Fruit fly (Drosophila melanogaster): Measurements from ENCODE around the gene CG12402.

The CG12402 gene

DNA sequence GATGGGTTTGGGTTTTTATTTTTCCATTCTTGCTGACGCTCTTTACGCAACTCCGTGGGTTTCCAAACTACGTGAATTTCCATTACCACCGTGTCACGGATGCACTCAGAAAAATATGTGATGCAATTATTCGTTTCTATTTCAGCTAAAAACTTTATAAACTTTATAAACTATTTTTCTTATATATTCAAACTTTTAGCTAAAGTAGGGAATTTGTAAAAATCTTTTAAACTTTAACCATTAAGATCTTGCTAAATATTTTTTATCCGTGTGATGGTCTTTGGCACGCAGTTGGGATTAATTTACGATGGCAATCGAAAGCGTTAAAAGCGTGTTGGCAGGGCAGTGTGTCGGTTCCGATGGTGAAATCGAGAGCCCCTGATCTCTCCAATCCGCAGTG, 12.7 kb downstream of the CG12402 start (continued):
- TF ChIP-seq CG13624 (GFP tag; optimal IDR thresholded peaks at IDR 0.05) = no peak
- no peak for TF ChIP-seq CG15073 (GFP tag; optimal IDR thresholded peaks at IDR 0.05)
- TF ChIP-seq Lim3 (GFP tag; IDR thresholded peaks at IDR 0.05) = no peak
- peak in 1 of 2 experiments; percentile 42 for TF ChIP-seq Eip74EF (GFP tag; optimal IDR thresholded peaks at IDR 0.05)
- peak; percentile 54 for TF ChIP-seq cwo (GFP tag; optimal IDR thresholded peaks at IDR 0.05)
- TF ChIP-seq CG9932 (GFP tag; IDR thresholded peaks at IDR 0.05) = no peak
- TF ChIP-seq CG7839 (tag; optimal IDR thresholded peaks at IDR 0.05) = peak; percentile 54
- TF ChIP-seq Asciz (GFP tag; optimal IDR thresholded peaks at IDR 0.05) = peak; percentile 46
- peak; percentile 44 for TF ChIP-seq gsb-n (tag; optimal IDR thresholded peaks at IDR 0.05)
- TF ChIP-seq pb (GFP tag; optimal IDR thresholded peaks at IDR 0.05) = no peak
- TF ChIP-seq Bteb2 (GFP tag; optimal IDR thresholded peaks at IDR 0.05) = no peak
- TF ChIP-seq knrl (GFP tag; IDR thresholded peaks at IDR 0.05; ENCODE audit: partially characterized antibody) = no peak
- TF ChIP-seq CG17385 (GFP tag; optimal IDR thresholded peaks at IDR 0.05) = peak; percentile 60
- TF ChIP-seq Camta (GFP tag; optimal IDR thresholded peaks at IDR 0.05) = no peak
- TF ChIP-seq repo (GFP tag; optimal IDR thresholded peaks at IDR 0.05) = no peak
- TF ChIP-seq ERR (GFP tag; optimal IDR thresholded peaks at IDR 0.05) = no peak
- no peak for TF ChIP-seq CG9797 (GFP tag; optimal IDR thresholded peaks at IDR 0.05)
- TF ChIP-seq Spps (tag; optimal IDR thresholded peaks at IDR 0.05) = no peak
- TF ChIP-seq oc (tag; optimal IDR thresholded peaks at IDR 0.05) = no peak
- TF ChIP-seq pum (GFP tag; optimal IDR thresholded peaks at IDR 0.05) = no peak
- TF ChIP-seq Atf3 (GFP tag; optimal IDR thresholded peaks at IDR 0.05) = no peak
- peak; percentile 32 for TF ChIP-seq Meics (GFP tag; optimal IDR thresholded peaks at IDR 0.05)
- TF ChIP-seq E2f1 (GFP tag; IDR thresholded peaks at IDR 0.05) = no peak
- TF ChIP-seq en (GFP tag; optimal IDR thresholded peaks at IDR 0.05) = no peak
- TF ChIP-seq zfh1 (GFP tag; IDR thresholded peaks at IDR 0.05) = peak; percentile 37; the same call in 1 of the 3 replicates
- TF ChIP-seq Stat92E (GFP tag; optimal IDR thresholded peaks at IDR 0.05) = no peak
- TF ChIP-seq al (GFP tag; IDR thresholded peaks at IDR 0.05) = no peak
- TF ChIP-seq bsh (GFP tag; optimal IDR thresholded peaks at IDR 0.05) = peak in 1 of 2 experiments; percentile 60
- TF ChIP-seq tll (GFP tag; optimal IDR thresholded peaks at IDR 0.05) = no peak
- no peak for TF ChIP-seq abd-A (tag; optimal IDR thresholded peaks at IDR 0.05)
- no peak for TF ChIP-seq cg (GFP tag; optimal IDR thresholded peaks at IDR 0.05)
- no peak for TF ChIP-seq CG17912 (GFP tag; optimal IDR thresholded peaks at IDR 0.05)
- no peak for TF ChIP-seq pzg (GFP tag; optimal IDR thresholded peaks at IDR 0.05)
- TF ChIP-seq da (GFP tag; optimal IDR thresholded peaks at IDR 0.05) = no peak
- peak; percentile 66 for TF ChIP-seq CG32772 (GFP tag; IDR thresholded peaks at IDR 0.05)
- no peak for TF ChIP-seq CG1024 (GFP tag; IDR thresholded peaks at IDR 0.05)
- peak; percentile 40; the same call in 1 of the 2 replicates for TF ChIP-seq wor (GFP tag; IDR thresholded peaks at IDR 0.05)
- no peak for TF ChIP-seq sd (tag; optimal IDR thresholded peaks at IDR 0.05)
- no peak for TF ChIP-seq pfk (GFP tag; optimal IDR thresholded peaks at IDR 0.05)
- TF ChIP-seq nau (GFP tag; optimal IDR thresholded peaks at IDR 0.05) = peak; percentile 25
- no peak for TF ChIP-seq twi (tag; optimal IDR thresholded peaks at IDR 0.05)
- TF ChIP-seq Oaz (GFP tag; IDR thresholded peaks at IDR 0.05) = peak; percentile 36; the same call in 1 of the 2 replicates
- TF ChIP-seq HLHmδ (GFP tag; optimal IDR thresholded peaks at IDR 0.05) = no peak
- TF ChIP-seq CG10209 (GFP tag; optimal IDR thresholded peaks at IDR 0.05) = peak; percentile 16
- TF ChIP-seq Lpt (GFP tag; optimal IDR thresholded peaks at IDR 0.05) = no peak
- TF ChIP-seq tap (tag; optimal IDR thresholded peaks at IDR 0.05) = peak; percentile 72
- TF ChIP-seq CG2875 (GFP tag; optimal IDR thresholded peaks at IDR 0.05) = no peak
- no peak for TF ChIP-seq Ets65A (GFP tag)
- peak; percentile 4 for TF ChIP-seq NfI (GFP tag; optimal IDR thresholded peaks at IDR 0.05)
- TF ChIP-seq psq (GFP tag; optimal IDR thresholded peaks at IDR 0.05) = no peak
- TF ChIP-seq Tbp (GFP tag; optimal IDR thresholded peaks at IDR 0.05) = no peak
